Fruit fly (Drosophila melanogaster) whole organism, embryonic: ENCODE measurements around the gene mus101.

ENCODE experiments used
- Asciz ChIP-seq: fragments of 200-800 bp; sonication (Bioruptor generic); optimal IDR thresholded peaks from 2 replicates; lab custom pipeline; 2017; ENCODE audit warnings: missing biosample characterization, mild to moderate bottlenecking, missing genetic modification characterization, missing genetic modification reagents
- Atf6 ChIP-seq: fragments of 200-800 bp; sonication (Bioruptor generic); IDR thresholded peaks from 2 replicates; pipeline ENCODE4 v1.3.6; 2022; ENCODE audit warnings: missing biosample characterization, missing genetic modification characterization
- CG1024 ChIP-seq: fragments of 200-800 bp; sonication (Bioruptor generic); IDR thresholded peaks from 2 replicates; pipeline ENCODE4 v1.3.6; 2022; ENCODE audit warnings: missing biosample characterization, missing genetic modification characterization
- CG10274 ChIP-seq: fragments of 200-800 bp; sonication (Bioruptor generic); optimal IDR thresholded peaks from 3 replicates; lab custom pipeline; 2017; ENCODE audit warnings: missing biosample characterization, mild to moderate bottlenecking, missing genetic modification characterization
- CG10431 ChIP-seq: fragments of 200-800 bp; sonication (Bioruptor generic); optimal IDR thresholded peaks from 3 replicates; lab custom pipeline; 2018; ENCODE audit warnings: missing biosample characterization, mild to moderate bottlenecking, missing genetic modification characterization
- CG11695 ChIP-seq: fragments of 200-800 bp; sonication (Bioruptor generic); IDR thresholded peaks from 3 replicates; pipeline ENCODE4 v1.3.6; 2022; ENCODE audit warnings: missing biosample characterization, missing genetic modification characterization
- CG12391 ChIP-seq: fragments of 200-800 bp; sonication (Bioruptor generic); optimal IDR thresholded peaks from 3 replicates; lab custom pipeline; 2018; ENCODE audit warnings: missing biosample characterization, mild to moderate bottlenecking, missing genetic modification characterization, moderate library complexity
- CG15514 ChIP-seq: fragments of 200-800 bp; sonication (Bioruptor generic); optimal IDR thresholded peaks from 3 replicates; lab custom pipeline; 2017; ENCODE audit warnings: missing biosample characterization, missing genetic modification characterization, mild to moderate bottlenecking, moderate library complexity, missing genetic modification reagents
- CG17186 ChIP-seq: fragments of 200-800 bp; sonication (Bioruptor generic); optimal IDR thresholded peaks from 3 replicates; lab custom pipeline; 2017; ENCODE audit warnings: missing biosample characterization, missing genetic modification reagents, missing genetic modification characterization
- CG17912 ChIP-seq: fragments of 200-800 bp; sonication (Bioruptor generic); optimal IDR thresholded peaks from 2 replicates; lab custom pipeline; 2018; ENCODE audit warnings: missing biosample characterization, mild to moderate bottlenecking, missing genetic modification characterization
- CG18599 ChIP-seq: fragments of 200-800 bp; sonication (Bioruptor generic); optimal IDR thresholded peaks from 3 replicates; lab custom pipeline; 2017; ENCODE audit warnings: missing biosample characterization, missing genetic modification characterization, mild to moderate bottlenecking, moderate library complexity, missing genetic modification reagents
- CG2199 ChIP-seq: fragments of 200-800 bp; sonication (Bioruptor generic); IDR thresholded peaks from 3 replicates; pipeline ENCODE4 v1.3.6; 2022; ENCODE audit warnings: missing biosample characterization, missing genetic modification characterization
- CG2678 ChIP-seq: fragments of 200-800 bp; sonication (Bioruptor generic); optimal IDR thresholded peaks from 3 replicates; lab custom pipeline; 2019; ENCODE audit warnings: missing biosample characterization, mild to moderate bottlenecking, missing genetic modification characterization, moderate library complexity
- CG2875 ChIP-seq: fragments of 200-800 bp; sonication (Bioruptor generic); optimal IDR thresholded peaks from 2 replicates; lab custom pipeline; 2017; ENCODE audit warnings: missing biosample characterization, mild to moderate bottlenecking, missing genetic modification characterization, missing genetic modification reagents
- CG33557 ChIP-seq: fragments of 200-800 bp; sonication (Bioruptor generic); optimal IDR thresholded peaks from 2 replicates; lab custom pipeline; 2019; ENCODE audit warnings: missing biosample characterization, mild to moderate bottlenecking, missing genetic modification characterization, moderate library complexity
- CG34224 ChIP-seq: fragments of 200-800 bp; sonication (Bioruptor generic); IDR thresholded peaks from 3 replicates; pipeline ENCODE4 v1.3.6; 2022; ENCODE audit warnings: missing biosample characterization, missing genetic modification characterization; ENCODE audit not compliant: partially characterized antibody
- CG4617 ChIP-seq: fragments of 200-800 bp; sonication (Bioruptor generic); optimal IDR thresholded peaks from 3 replicates; lab custom pipeline; 2016; ENCODE audit warnings: missing biosample characterization, missing genetic modification characterization, borderline replicate concordance
- CG6175 ChIP-seq: fragments of 200-800 bp; sonication (Bioruptor generic); IDR thresholded peaks from 3 replicates; pipeline ENCODE4 v1.3.6; 2022; ENCODE audit warnings: missing biosample characterization, missing genetic modification characterization
- CG6765 ChIP-seq: fragments of 200-800 bp; sonication (Bioruptor generic); optimal IDR thresholded peaks from 3 replicates; lab custom pipeline; 2017; ENCODE audit warnings: missing biosample characterization, mild to moderate bottlenecking, missing genetic modification characterization
- CG7839 ChIP-seq: fragments of 200-800 bp; sonication (Bioruptor generic); optimal IDR thresholded peaks from 3 replicates; lab custom pipeline; 2018; ENCODE audit warnings: missing biosample characterization, mild to moderate bottlenecking, missing genetic modification characterization, moderate library complexity
- CG7987 ChIP-seq: fragments of 200-800 bp; sonication (Bioruptor generic); optimal IDR thresholded peaks from 2 replicates; lab custom pipeline; 2018; ENCODE audit warnings: missing biosample characterization, mild to moderate bottlenecking, missing genetic modification characterization, moderate library complexity
- CrebB ChIP-seq: fragments of 200-800 bp; sonication (Bioruptor generic); optimal IDR thresholded peaks from 3 replicates; lab custom pipeline; 2018; ENCODE audit warnings: missing biosample characterization, mild to moderate bottlenecking, missing genetic modification characterization
- Dek ChIP-seq: fragments of 200-800 bp; sonication (Bioruptor generic); optimal IDR thresholded peaks from 3 replicates; lab custom pipeline; 2019; ENCODE audit warnings: missing biosample characterization, mild to moderate bottlenecking, missing genetic modification characterization, moderate library complexity
- Dref ChIP-seq: fragments of 200-800 bp; sonication (Bioruptor generic); IDR thresholded peaks from 2 replicates; pipeline ENCODE4 v1.3.6; 2022; ENCODE audit warnings: missing biosample characterization, missing genetic modification characterization
- Eip74EF ChIP-seq, 2 experiments: fragments of 200-800 bp in 1 of 2; fragments of >200 bp in 1 of 2; sonication (Bioruptor generic) in 1 of 2; optimal IDR thresholded peaks; 2 replicates each; lab custom pipeline; 2017 to 2019; ENCODE audit warnings: missing biosample characterization in 2 of 2, missing genetic modification characterization in 2 of 2, mild to moderate bottlenecking in 1 of 2, moderate library complexity in 1 of 2
- GATAe ChIP-seq: fragments of 200-800 bp; sonication (Bioruptor generic); conservative IDR thresholded peaks from 2 replicates; pipeline ENCODE4 v1.3.6; 2022; ENCODE audit warnings: missing biosample characterization, missing genetic modification characterization
- Hand ChIP-seq: fragments of 200-800 bp; sonication (Bioruptor generic); optimal IDR thresholded peaks from 2 replicates; lab custom pipeline; 2017; ENCODE audit warnings: mild to moderate bottlenecking, missing biosample characterization, missing genetic modification reagents, missing genetic modification characterization
- Jarid2 ChIP-seq: fragments of 200-800 bp; sonication (Bioruptor generic); optimal IDR thresholded peaks from 3 replicates; lab custom pipeline; 2017; ENCODE audit warnings: mild to moderate bottlenecking, missing biosample characterization, missing genetic modification reagents, missing genetic modification characterization
- Mad ChIP-seq: fragments of 200-800 bp; sonication (Bioruptor generic); optimal IDR thresholded peaks from 2 replicates; lab custom pipeline; 2016; ENCODE audit warnings: missing biosample characterization, missing genetic modification characterization
- Med ChIP-seq: fragments of 200-800 bp; sonication (Bioruptor generic); peaks from one replicate; lab custom pipeline; 2016; ENCODE audit warnings: missing biosample characterization, missing genetic modification characterization, mild to moderate bottlenecking, inconsistent platforms, moderate library complexity
- Nf-YC ChIP-seq: fragments of 200-800 bp; optimal IDR thresholded peaks from 3 replicates; lab custom pipeline; 2019; ENCODE audit warnings: missing biosample characterization, mild to moderate bottlenecking, missing genetic modification characterization, moderate library complexity
- Poxn ChIP-seq: fragments of 200-800 bp; sonication (Bioruptor generic); IDR thresholded peaks from 2 replicates; pipeline ENCODE4 v1.3.6; 2022; ENCODE audit warnings: missing biosample characterization, missing genetic modification characterization
- Sry-β ChIP-seq: fragments of 200-800 bp; sonication (Bioruptor generic); optimal IDR thresholded peaks from 2 replicates; lab custom pipeline; 2018; ENCODE audit warnings: missing biosample characterization, mild to moderate bottlenecking, missing genetic modification characterization, moderate library complexity
- Taf1 ChIP-seq: fragments of 200-800 bp; sonication (Bioruptor generic); IDR thresholded peaks from 2 replicates; pipeline ENCODE4 v1.3.6; 2022; ENCODE audit warnings: missing biosample characterization, missing genetic modification characterization
- Usf ChIP-seq: fragments of 200-800 bp; sonication (Bioruptor generic); optimal IDR thresholded peaks from 2 replicates; lab custom pipeline; 2017; ENCODE audit warnings: missing genotype, missing biosample characterization, missing genetic modification characterization
- YL-1 ChIP-seq: fragments of 200-800 bp; sonication (Bioruptor generic); optimal IDR thresholded peaks from 3 replicates; lab custom pipeline; 2017; ENCODE audit warnings: missing biosample characterization, mild to moderate bottlenecking, missing genetic modification characterization
- ac ChIP-seq: fragments of 200-800 bp; sonication (Bioruptor generic); optimal IDR thresholded peaks from 3 replicates; lab custom pipeline; 2017; ENCODE audit warnings: missing biosample characterization, mild to moderate bottlenecking, missing genetic modification characterization
- bab2 ChIP-seq: fragments of 200-800 bp; sonication (Bioruptor generic); optimal IDR thresholded peaks from 2 replicates; lab custom pipeline; 2016; ENCODE audit warnings: missing biosample characterization, missing genetic modification characterization
- bigmax ChIP-seq: fragments of 200-800 bp; sonication (Bioruptor generic); optimal IDR thresholded peaks from 2 replicates; lab custom pipeline; 2018; ENCODE audit warnings: missing biosample characterization, mild to moderate bottlenecking, missing genetic modification characterization
- crol ChIP-seq: fragments of 200-800 bp; sonication (Bioruptor generic); IDR thresholded peaks from 2 replicates; pipeline ENCODE4 v1.3.6; 2022; ENCODE audit warnings: missing biosample characterization, missing genetic modification characterization
- esg ChIP-seq: fragments of 200-800 bp; sonication (Bioruptor generic); conservative IDR thresholded peaks from 2 replicates; pipeline ENCODE4 v1.3.6; 2022; ENCODE audit warnings: missing biosample characterization, missing genetic modification characterization
- exex ChIP-seq: fragments of 200-800 bp; sonication (Bioruptor generic); optimal IDR thresholded peaks from 4 replicates; lab custom pipeline; 2018; ENCODE audit warnings: missing biosample characterization, mild to moderate bottlenecking, missing genetic modification characterization, moderate library complexity
- fd64A ChIP-seq: fragments of 200-800 bp; sonication (Bioruptor generic); optimal IDR thresholded peaks from 3 replicates; lab custom pipeline; 2018; ENCODE audit warnings: missing biosample characterization, mild to moderate bottlenecking, missing genetic modification characterization
- hkb ChIP-seq, 2 experiments: fragments of 200-800 bp in 1 of 2; fragments of >200 bp in 1 of 2; sonication (Bioruptor generic) in 1 of 2; IDR thresholded peaks in 1 of 2; optimal IDR thresholded peaks in 1 of 2; 2 replicates each; pipeline versions ENCODE4 v1.3.6 to Lab custom; 2017 to 2022; ENCODE audit warnings: missing biosample characterization in 1 of 2, missing genetic modification characterization in 1 of 2
- lbe ChIP-seq: fragments of 200-800 bp; sonication (Bioruptor generic); optimal IDR thresholded peaks from 2 replicates; lab custom pipeline; 2016; ENCODE audit warnings: missing biosample characterization, mild to moderate bottlenecking, missing genetic modification characterization
- maf-S ChIP-seq: fragments of 200-800 bp; sonication (Bioruptor generic); optimal IDR thresholded peaks from 2 replicates; lab custom pipeline; 2016; ENCODE audit warnings: missing biosample characterization, missing genetic modification characterization
- p53 ChIP-seq: fragments of 200-800 bp; sonication (Bioruptor generic); optimal IDR thresholded peaks from 2 replicates; lab custom pipeline; 2016; ENCODE audit warnings: missing biosample characterization, missing genetic modification characterization
- pnt ChIP-seq: fragments of 200-800 bp; sonication (Bioruptor generic); optimal IDR thresholded peaks from 3 replicates; lab custom pipeline; 2016; ENCODE audit warnings: missing biosample characterization, missing genetic modification characterization
- sisA ChIP-seq: fragments of 200-800 bp; sonication (Bioruptor generic); IDR thresholded peaks from 2 replicates; pipeline ENCODE4 v1.3.6; 2022; ENCODE audit warnings: missing biosample characterization, missing genetic modification characterization
- zfh1 ChIP-seq: fragments of 200-800 bp; sonication (Bioruptor generic); IDR thresholded peaks from 3 replicates; pipeline ENCODE4 v1.3.6; 2022; ENCODE audit warnings: missing biosample characterization, missing genetic modification characterization

Gene mus101

DNA sequence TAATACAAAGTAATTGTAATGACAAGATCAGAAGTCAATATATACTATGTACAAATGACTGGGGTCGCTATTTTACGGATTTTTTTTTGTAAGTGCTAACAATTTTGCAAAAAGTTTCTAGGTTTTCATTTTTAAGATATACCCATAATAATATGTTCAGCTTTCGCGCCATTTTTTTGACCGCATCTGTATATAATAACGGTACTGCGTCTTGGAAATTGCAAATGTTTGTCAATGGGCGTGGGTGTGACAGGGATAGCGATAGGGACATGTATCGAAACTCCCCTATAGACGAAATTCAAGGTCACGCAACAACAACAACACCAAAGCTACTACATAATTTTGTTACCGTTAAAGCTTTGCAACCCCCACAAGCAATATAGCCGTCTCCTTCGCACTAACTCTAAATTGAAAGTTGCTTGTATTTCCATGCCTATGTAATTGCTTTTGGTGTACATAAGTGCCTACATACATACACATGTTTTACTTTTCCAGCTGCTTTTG, 30.5 kb downstream of the mus101 start (continued):
- TF ChIP-seq esg (GFP tag; lab: Robert Waterston, UW) (no peak), Dref (no peak), Hand (GFP tag; lab: Kevin White, UChicago) (no peak), CG10431 (no peak), CG2678 (peak; percentile 14), Mad (GFP tag; lab: Kevin White, UChicago) (no peak), Dek (tag; lab: Kevin White, UChicago) (no peak), pnt (GFP tag; lab: Kevin White, UChicago) (no peak), CG11695 (GFP tag; lab: Robert Waterston, UW) (0 out of 3 replicates have a peak, but pooled peaks have one; percentile 12), Med (GFP tag; lab: Kevin White, UChicago) (peak; percentile 50), CG17186 (GFP tag; lab: Kevin White, UChicago) (no peak), CG6765 (GFP tag; lab: Kevin White, UChicago) (no peak), CG2199 (no peak), CG15514 (peak; percentile 32), CG34224 (GFP tag; lab: Robert Waterston, UW) (no peak), Usf (GFP tag; lab: Kevin White, UChicago) (no peak), CG17912 (no peak), CG2875 (GFP tag; lab: Kevin White, UChicago) (no peak), Nf-YC (tag; lab: Kevin White, UChicago) (no peak), crol (no peak), CG12391 (tag; lab: Kevin White, UChicago) (peak; percentile 10), CG18599 (GFP tag; lab: Kevin White, UChicago) (peak; percentile 15), CG7987 (GFP tag; lab: Kevin White, UChicago) (no peak), CG4617 (no peak), Sry-β (no peak), fd64A (GFP tag; lab: Kevin White, UChicago) (no peak), bab2 (GFP tag; lab: Kevin White, UChicago) (no peak), GATAe (GFP tag; lab: Robert Waterston, UW) (no peak), Atf6 (GFP tag; lab: Robert Waterston, UW) (no peak), maf-S (GFP tag; lab: Kevin White, UChicago) (no peak), Taf1 (GFP tag; lab: Robert Waterston, UW) (no peak), YL-1 (GFP tag; lab: Kevin White, UChicago) (no peak), exex (peak; percentile 3), CrebB (tag; lab: Kevin White, UChicago) (no peak), lbe (GFP tag; lab: Kevin White, UChicago) (no peak), Asciz (GFP tag; lab: Kevin White, UChicago) (no peak), CG6175 (GFP tag; lab: Robert Waterston, UW) (no peak), Eip74EF (GFP tag; optimal IDR thresholded peaks at IDR 0.05; lab: Kevin White, UChicago) (no peak), p53 (GFP tag; lab: Kevin White, UChicago) (no peak), CG7839 (tag; lab: Kevin White, UChicago) (peak; percentile 4), Poxn (GFP tag; lab: Robert Waterston, UW) (no peak), ac (GFP tag; lab: Kevin White, UChicago) (no peak), Jarid2 (no peak), hkb (optimal IDR thresholded peaks at IDR 0.05; lab: Kevin White, UChicago) (no peak), hkb (GFP tag; IDR thresholded peaks at IDR 0.05; lab: Robert Waterston, UW) (0 out of 2 replicates have a peak, but pooled peaks have one; percentile 11), sisA (GFP tag; lab: Robert Waterston, UW) (no peak), CG1024 (GFP tag; lab: Robert Waterston, UW) (no peak), CG33557 (GFP tag; lab: Kevin White, UChicago) (no peak), zfh1 (GFP tag; lab: Robert Waterston, UW) (0 out of 3 replicates have a peak, but pooled peaks have one; percentile 9), bigmax (GFP tag; lab: Kevin White, UChicago) (no peak), CG10274 (GFP tag; lab: Kevin White, UChicago) (no peak)
